Fruit fly (Drosophila melanogaster) whole organism, embryonic: ENCODE results near the gene CG13801.
A peak's percentile ranks its signal among the peaks of the same experiment; 100 is the strongest.

ENCODE experiments used
- Atf3 ChIP-seq: fragments of 200-800 bp; sonication (Bioruptor generic); optimal IDR thresholded peaks from 3 replicates; lab custom pipeline; 2016; ENCODE audit warnings: missing biosample characterization, missing genetic modification characterization
- Awh ChIP-seq: fragments of 200-800 bp; sonication (Bioruptor generic); IDR thresholded peaks from 2 replicates; pipeline ENCODE4, ENCODE4 v1.3.6; 2022; ENCODE audit warnings: missing biosample characterization, missing genetic modification characterization
- CG13123 ChIP-seq: fragments of 200-800 bp; sonication (Bioruptor generic); optimal IDR thresholded peaks from 2 replicates; lab custom pipeline; 2016; ENCODE audit warnings: missing biosample characterization, missing genetic modification characterization
- CG13775 ChIP-seq: fragments of 200-800 bp; sonication (Bioruptor generic); optimal IDR thresholded peaks from 3 replicates; lab custom pipeline; 2017; ENCODE audit warnings: missing biosample characterization, mild to moderate bottlenecking, missing genetic modification characterization
- CG1529 ChIP-seq: fragments of 200-800 bp; sonication (Bioruptor generic); optimal IDR thresholded peaks from 3 replicates; lab custom pipeline; 2018; ENCODE audit warnings: missing biosample characterization, missing genetic modification characterization
- CG15601 ChIP-seq: fragments of 200-800 bp; sonication (Bioruptor generic); optimal IDR thresholded peaks from 3 replicates; lab custom pipeline; 2019; ENCODE audit warnings: missing biosample characterization, mild to moderate bottlenecking, missing genetic modification characterization, moderate library complexity
- CG16779 ChIP-seq: fragments of 200-800 bp; sonication (Bioruptor generic); IDR thresholded peaks from 2 replicates; pipeline ENCODE4 v1.3.6; 2022; ENCODE audit warnings: missing biosample characterization, missing genetic modification characterization
- CG17568 ChIP-seq: fragments of 200-800 bp; sonication (Bioruptor generic); optimal IDR thresholded peaks from 2 replicates; lab custom pipeline; 2018; ENCODE audit warnings: missing biosample characterization, mild to moderate bottlenecking, missing genetic modification characterization, moderate library complexity
- CG31224 ChIP-seq: fragments of 200-800 bp; sonication (Bioruptor generic); IDR thresholded peaks from 2 replicates; pipeline ENCODE4 v1.3.6; 2022; ENCODE audit warnings: missing biosample characterization, missing genetic modification characterization
- CG34422 ChIP-seq: fragments of 200-800 bp; sonication (Bioruptor generic); IDR thresholded peaks from 3 replicates; pipeline ENCODE4 v1.3.6; 2022; ENCODE audit warnings: missing biosample characterization, missing genetic modification characterization
- CG4282 ChIP-seq: fragments of 200-800 bp; sonication (Bioruptor generic); optimal IDR thresholded peaks from 2 replicates; lab custom pipeline; 2016; ENCODE audit warnings: missing biosample characterization, missing genetic modification characterization
- CG4424 ChIP-seq: fragments of 200-800 bp; sonication (Bioruptor generic); optimal IDR thresholded peaks from 3 replicates; lab custom pipeline; 2016; ENCODE audit warnings: missing biosample characterization, missing genetic modification characterization
- CG6254 ChIP-seq: fragments of 200-800 bp; sonication (Bioruptor generic); optimal IDR thresholded peaks from 3 replicates; lab custom pipeline; 2017; ENCODE audit warnings: mild to moderate bottlenecking, missing biosample characterization, missing genetic modification reagents, missing genetic modification characterization
- CG7556 ChIP-seq: fragments of 200-800 bp; sonication (Bioruptor generic); optimal IDR thresholded peaks from 2 replicates; lab custom pipeline; 2017; ENCODE audit warnings: missing biosample characterization, mild to moderate bottlenecking, missing genetic modification characterization
- CG7963 ChIP-seq: fragments of 200-800 bp; sonication (Bioruptor generic); IDR thresholded peaks from 3 replicates; pipeline ENCODE4 v1.3.6; 2022; ENCODE audit warnings: missing biosample characterization, missing genetic modification characterization; ENCODE audit not compliant: partially characterized antibody
- CG9876 ChIP-seq: fragments of 200-800 bp; sonication (Bioruptor generic); optimal IDR thresholded peaks from 2 replicates; lab custom pipeline; 2016; ENCODE audit warnings: missing biosample characterization, missing genetic modification characterization
- D ChIP-seq, 2 experiments: fragments of 200-800 bp in 1 of 2; fragments of >200 bp in 1 of 2; sonication (Bioruptor generic) in 1 of 2; optimal IDR thresholded peaks; 2 replicates in 1 of 2; 3 replicates in 1 of 2; lab custom pipeline; 2017; ENCODE audit warnings: mild to moderate bottlenecking in 1 of 2, missing biosample characterization in 1 of 2, missing genetic modification characterization in 1 of 2, missing genetic modification reagents in 1 of 2
- D19A ChIP-seq: fragments of 200-800 bp; optimal IDR thresholded peaks from 3 replicates; lab custom pipeline; 2019; ENCODE audit warnings: missing biosample characterization, mild to moderate bottlenecking, missing genetic modification characterization, moderate library complexity
- Dref ChIP-seq: fragments of 200-800 bp; sonication (Bioruptor generic); IDR thresholded peaks from 2 replicates; pipeline ENCODE4 v1.3.6; 2022; ENCODE audit warnings: missing biosample characterization, missing genetic modification characterization
- HmgD ChIP-seq: fragments of 200-800 bp; sonication (Bioruptor generic); optimal IDR thresholded peaks from 3 replicates; lab custom pipeline; 2016; ENCODE audit warnings: missing biosample characterization, missing genetic modification characterization
- Hr3 ChIP-seq: fragments of 200-800 bp; sonication (Bioruptor generic); optimal IDR thresholded peaks from 3 replicates; lab custom pipeline; 2016; ENCODE audit warnings: missing biosample characterization, missing genetic modification characterization
- Kr ChIP-seq: fragments of 200-800 bp; sonication (Bioruptor generic); optimal IDR thresholded peaks from 2 replicates; lab custom pipeline; 2017; ENCODE audit warnings: missing biosample characterization, mild to moderate bottlenecking, missing genetic modification characterization
- MTF-1 ChIP-seq: fragments of 200-800 bp; sonication (Bioruptor generic); optimal IDR thresholded peaks from 2 replicates; lab custom pipeline; 2018; ENCODE audit warnings: missing biosample characterization, mild to moderate bottlenecking, missing genetic modification characterization, borderline replicate concordance
- Mrtf ChIP-seq: fragments of 200-800 bp; sonication (Bioruptor generic); IDR thresholded peaks from 3 replicates; pipeline ENCODE4 v1.3.6; 2022; ENCODE audit warnings: missing biosample characterization, missing genetic modification characterization
- PHDP ChIP-seq: fragments of 200-800 bp; sonication (Bioruptor generic); optimal IDR thresholded peaks from 3 replicates; lab custom pipeline; 2018; ENCODE audit warnings: missing biosample characterization, mild to moderate bottlenecking, missing genetic modification characterization, moderate library complexity
- Poxn ChIP-seq: fragments of 200-800 bp; sonication (Bioruptor generic); IDR thresholded peaks from 2 replicates; pipeline ENCODE4 v1.3.6; 2022; ENCODE audit warnings: missing biosample characterization, missing genetic modification characterization
- Spps ChIP-seq: fragments of 200-800 bp; sonication (Bioruptor generic); optimal IDR thresholded peaks from 2 replicates; lab custom pipeline; 2018; ENCODE audit warnings: missing biosample characterization, mild to moderate bottlenecking, missing genetic modification characterization
- az2 ChIP-seq: fragments of 200-800 bp; sonication (Bioruptor generic); optimal IDR thresholded peaks from 3 replicates; lab custom pipeline; 2016; ENCODE audit warnings: missing biosample characterization, missing genetic modification characterization
- bbx ChIP-seq: fragments of 200-800 bp; sonication (Bioruptor generic); IDR thresholded peaks from 2 replicates; pipeline ENCODE4 v1.3.6; 2022; ENCODE audit warnings: missing biosample characterization, missing genetic modification characterization; ENCODE audit not compliant: partially characterized antibody
- chif ChIP-seq, 2 experiments: fragments of 200-800 bp; sonication (Bioruptor generic); optimal IDR thresholded peaks; 3 replicates each; lab custom pipeline; 2016; ENCODE audit warnings: missing biosample characterization in 2 of 2, missing genetic modification characterization in 2 of 2
- chn ChIP-seq: fragments of 200-800 bp; sonication (Bioruptor generic); optimal IDR thresholded peaks from 2 replicates; lab custom pipeline; 2016; ENCODE audit warnings: missing biosample characterization, missing genetic modification characterization
- crol ChIP-seq: fragments of 200-800 bp; sonication (Bioruptor generic); IDR thresholded peaks from 2 replicates; pipeline ENCODE4 v1.3.6; 2022; ENCODE audit warnings: missing biosample characterization, missing genetic modification characterization
- dati ChIP-seq: fragments of 200-800 bp; sonication (Bioruptor generic); IDR thresholded peaks from 2 replicates; pipeline ENCODE4 v1.3.6; 2022; ENCODE audit warnings: missing biosample characterization, missing genetic modification characterization
- dmrt11E ChIP-seq: fragments of 200-800 bp; sonication (Bioruptor generic); optimal IDR thresholded peaks from 3 replicates; lab custom pipeline; 2018; ENCODE audit warnings: missing biosample characterization, mild to moderate bottlenecking, missing genetic modification characterization, moderate library complexity
- en ChIP-seq: fragments of 200-800 bp; sonication (Bioruptor generic); optimal IDR thresholded peaks from 2 replicates; lab custom pipeline; 2016; ENCODE audit warnings: missing biosample characterization, missing genetic modification characterization
- exex ChIP-seq: fragments of 200-800 bp; sonication (Bioruptor generic); optimal IDR thresholded peaks from 4 replicates; lab custom pipeline; 2018; ENCODE audit warnings: missing biosample characterization, mild to moderate bottlenecking, missing genetic modification characterization, moderate library complexity
- grau ChIP-seq: fragments of 200-800 bp; optimal IDR thresholded peaks from 3 replicates; lab custom pipeline; 2019; ENCODE audit warnings: missing biosample characterization, mild to moderate bottlenecking, missing genetic modification characterization, moderate library complexity
- gro ChIP-seq: fragments of 200-800 bp; sonication (Bioruptor generic); optimal IDR thresholded peaks from 2 replicates; lab custom pipeline; 2016; ENCODE audit warnings: missing biosample characterization, missing genetic modification characterization
- kay ChIP-seq: fragments of 200-800 bp; sonication (Bioruptor generic); optimal IDR thresholded peaks from 2 replicates; lab custom pipeline; 2016; ENCODE audit warnings: missing biosample characterization, missing genetic modification characterization
- lov ChIP-seq, 2 experiments: fragments of 200-800 bp in 1 of 2; fragments of >200 bp in 1 of 2; sonication (Bioruptor generic) in 1 of 2; IDR thresholded peaks in 1 of 2; optimal IDR thresholded peaks in 1 of 2; 2 replicates in 1 of 2; 3 replicates in 1 of 2; pipeline versions ENCODE4 v1.3.6 to Lab custom; 2017 to 2022; ENCODE audit warnings: missing biosample characterization in 1 of 2, missing genetic modification characterization in 1 of 2
- nerfin-1 ChIP-seq: fragments of 200-800 bp; sonication (Bioruptor generic); optimal IDR thresholded peaks from 3 replicates; lab custom pipeline; 2019; ENCODE audit warnings: missing biosample characterization, mild to moderate bottlenecking, missing genetic modification characterization, moderate library complexity
- nom ChIP-seq: fragments of 200-800 bp; sonication (Bioruptor generic); optimal IDR thresholded peaks from 2 replicates; lab custom pipeline; 2017; ENCODE audit warnings: missing biosample characterization, missing genetic modification characterization, mild to moderate bottlenecking, moderate library complexity, missing genetic modification reagents
- pnt ChIP-seq: fragments of 200-800 bp; sonication (Bioruptor generic); optimal IDR thresholded peaks from 3 replicates; lab custom pipeline; 2016; ENCODE audit warnings: missing biosample characterization, missing genetic modification characterization
- scrt ChIP-seq: fragments of 200-800 bp; sonication (Bioruptor generic); optimal IDR thresholded peaks from 2 replicates; lab custom pipeline; 2018; ENCODE audit warnings: missing biosample characterization, mild to moderate bottlenecking, missing genetic modification characterization, moderate library complexity
- sisA ChIP-seq: fragments of 200-800 bp; sonication (Bioruptor generic); IDR thresholded peaks from 2 replicates; pipeline ENCODE4 v1.3.6; 2022; ENCODE audit warnings: missing biosample characterization, missing genetic modification characterization
- ttk ChIP-seq: fragments of 200-800 bp; sonication (Bioruptor generic); IDR thresholded peaks from 2 replicates; pipeline ENCODE4 v2.1.2; 2022; ENCODE audit warnings: missing biosample characterization, missing genetic modification characterization
- vfl ChIP-seq: fragments of 200-800 bp; sonication (Bioruptor generic); optimal IDR thresholded peaks from 2 replicates; lab custom pipeline; 2016; ENCODE audit warnings: missing biosample characterization, missing genetic modification characterization
- vvl ChIP-seq: fragments of 200-800 bp; sonication (Bioruptor generic); IDR thresholded peaks from 2 replicates; pipeline ENCODE4 v1.3.6; 2022; ENCODE audit warnings: missing biosample characterization, missing genetic modification characterization
- zen ChIP-seq: fragments of 200-800 bp; sonication (Bioruptor generic); optimal IDR thresholded peaks from 3 replicates; lab custom pipeline; 2018; ENCODE audit warnings: missing biosample characterization, mild to moderate bottlenecking, missing genetic modification characterization, moderate library complexity
- zf30C ChIP-seq: fragments of 200-800 bp; sonication (Bioruptor generic); optimal IDR thresholded peaks from 3 replicates; lab custom pipeline; 2018; ENCODE audit warnings: missing biosample characterization, mild to moderate bottlenecking, missing genetic modification characterization

Gene CG13801

DNA sequence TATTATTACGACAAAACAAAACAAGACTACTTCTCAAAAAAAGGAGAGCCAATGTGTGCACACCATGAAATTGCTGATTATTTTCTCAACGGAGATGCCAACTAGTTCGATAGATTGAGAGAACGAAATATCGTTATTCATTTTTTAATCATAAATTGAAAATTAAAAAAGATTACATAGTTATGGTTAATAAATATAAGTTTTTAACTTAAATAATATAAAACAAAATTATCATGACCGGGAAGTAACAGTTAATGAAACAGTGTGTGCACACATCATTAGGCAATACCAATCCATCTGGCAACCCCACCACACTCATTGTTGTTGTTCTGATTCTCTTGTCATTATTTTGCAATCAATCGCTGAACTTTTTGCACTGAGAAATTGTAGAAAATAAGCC, 11.5 kb downstream of the CG13801 start, which contains the start of the genes CG1317 and CG8993 (continued):
- TF ChIP-seq CG13123 (GFP tag; lab: Kevin White, UChicago) (no peak), pnt (GFP tag; lab: Kevin White, UChicago) (no peak), dmrt11E (peak; percentile 54), gro (no peak), zen (tag; lab: Kevin White, UChicago) (peak; percentile 89), CG1529 (no peak), CG34422 (GFP tag; lab: Robert Waterston, UW) (peak; percentile 64; the same call in 2 of the 3 replicates), sisA (GFP tag; lab: Robert Waterston, UW) (peak; percentile 54; the same call in 1 of the 2 replicates), Atf3 (GFP tag; lab: Kevin White, UChicago) (no peak), chif (GFP tag; optimal IDR thresholded peaks at IDR 0.05; lab: Kevin White, UChicago) (no peak), az2 (GFP tag; lab: Kevin White, UChicago) (peak; percentile 37), bbx (0 out of 2 replicates have a peak, but pooled peaks have one; percentile 47), CG31224 (GFP tag; lab: Robert Waterston, UW) (peak; percentile 54), grau (peak; percentile 66), CG15601 (tag; lab: Kevin White, UChicago) (peak; percentile 74), crol (no peak), CG9876 (no peak), MTF-1 (GFP tag; lab: Kevin White, UChicago) (no peak), nerfin-1 (tag; lab: Kevin White, UChicago) (no peak), CG7556 (GFP tag; lab: Kevin White, UChicago) (peak; percentile 0), Hr3 (peak; percentile 59), chn (peak; percentile 52), kay (peak; percentile 17), exex (tag; lab: Kevin White, UChicago) (peak; percentile 63), Kr (GFP tag; lab: Kevin White, UChicago) (no peak), CG16779 (no peak), vfl (GFP tag; lab: Kevin White, UChicago) (no peak), ttk (GFP tag; lab: Robert Waterston, UW) (no peak), D19A (tag; lab: Kevin White, UChicago) (peak; percentile 22), en (GFP tag; lab: Kevin White, UChicago) (no peak), vvl (peak; percentile 69), Mrtf (GFP tag; lab: Robert Waterston, UW) (no peak), D (optimal IDR thresholded peaks at IDR 0.05; lab: Kevin White, UChicago) (no peak), D (GFP tag; optimal IDR thresholded peaks at IDR 0.05; lab: Kevin White, UChicago) (peak; percentile 5), HmgD (GFP tag; lab: Kevin White, UChicago) (no peak), dati (no peak), nom (GFP tag; lab: Kevin White, UChicago) (no peak), lov (optimal IDR thresholded peaks at IDR 0.05; lab: Kevin White, UChicago) (no peak), lov (GFP tag; IDR thresholded peaks at IDR 0.05; lab: Robert Waterston, UW) (no peak), Spps (tag; lab: Kevin White, UChicago) (peak; percentile 36), CG4282 (GFP tag; lab: Kevin White, UChicago) (no peak), Dref (0 out of 2 replicates have a peak, but pooled peaks have one; percentile 2), CG17568 (GFP tag; lab: Kevin White, UChicago) (no peak), PHDP (peak; percentile 61), CG4424 (GFP tag; lab: Kevin White, UChicago) (peak; percentile 57), Poxn (GFP tag; lab: Robert Waterston, UW) (no peak), scrt (GFP tag; lab: Kevin White, UChicago) (no peak), CG13775 (peak; percentile 62), CG7963 (0 out of 3 replicates have a peak, but pooled peaks have one; percentile 40), CG6254 (peak; percentile 24), Awh (GFP tag; lab: Robert Waterston, UW) (no peak), zf30C (GFP tag; lab: Kevin White, UChicago) (no peak)
